Worm (Caenorhabditis elegans) whole organism, early embryonic: ENCODE data around the gene afmd-1.

Source experiments
- B0310.2 ChIP-seq: sonication (generic microtip); optimal IDR thresholded peaks from 2 replicates; lab custom pipeline; 2016; ENCODE audit warnings: mild to moderate bottlenecking, missing genetic modification characterization, missing compliant biosample characterization
- F13C5.2 ChIP-seq: sonication (generic microtip); optimal IDR thresholded peaks from 2 replicates; lab custom pipeline; 2017; ENCODE audit warnings: mild to moderate bottlenecking, missing genetic modification characterization, inconsistent platforms, missing compliant biosample characterization
- aly-1 ChIP-seq: sonication (generic microtip); optimal IDR thresholded peaks from 2 replicates; lab custom pipeline; 2016; ENCODE audit warnings: missing genetic modification characterization, missing compliant biosample characterization
- ama-1 ChIP-seq: fragments of 150-350 bp; optimal IDR thresholded peaks from 2 replicates; lab custom pipeline; 2014
- ceh-13 ChIP-seq: fragments of 200-800 bp; sonication (Bioruptor generic); optimal IDR thresholded peaks from 2 replicates; lab custom pipeline; 2018; ENCODE audit warnings: mild to moderate bottlenecking, missing genetic modification characterization, missing compliant biosample characterization
- ceh-36 ChIP-seq: sonication (generic microtip); optimal IDR thresholded peaks from 2 replicates; lab custom pipeline; 2016; ENCODE audit warnings: missing genetic modification characterization, inconsistent platforms, missing compliant biosample characterization
- ets-7 ChIP-seq: sonication (generic microtip); optimal IDR thresholded peaks from 2 replicates; lab custom pipeline; 2016; ENCODE audit warnings: missing genotype, missing genetic modification characterization, missing compliant biosample characterization
- flt-1 ChIP-seq: fragments of 200-800 bp; sonication (Bioruptor generic); IDR thresholded peaks from 2 replicates; pipeline ENCODE4 v1.3.6; 2022; ENCODE audit warnings: missing genetic modification characterization, missing compliant biosample characterization
- hmbx-1 ChIP-seq: sonication (generic microtip); optimal IDR thresholded peaks from 2 replicates; lab custom pipeline; 2016; ENCODE audit warnings: mild to moderate bottlenecking, missing genetic modification characterization, missing compliant biosample characterization
- hmg-4 ChIP-seq: fragments of 200-800 bp; sonication (Bioruptor generic); optimal IDR thresholded peaks from 2 replicates; lab custom pipeline; 2018; ENCODE audit warnings: mild to moderate bottlenecking, missing genetic modification characterization, missing compliant biosample characterization
- hnd-1 ChIP-seq: sonication (generic microtip); optimal IDR thresholded peaks from 2 replicates; lab custom pipeline; 2016; ENCODE audit warnings: missing genetic modification characterization, missing compliant biosample characterization
- pes-1 ChIP-seq: fragments of 200-800 bp; sonication (Bioruptor generic); IDR thresholded peaks from 2 replicates; pipeline ENCODE4 v1.3.6; 2022; ENCODE audit warnings: missing genetic modification reagents, missing genetic modification characterization, missing compliant biosample characterization
- scrt-1 ChIP-seq: fragments of 200-800 bp; sonication (Bioruptor generic); IDR thresholded peaks from 2 replicates; pipeline ENCODE4 v1.3.6; 2022; ENCODE audit warnings: missing genetic modification characterization, missing compliant biosample characterization
- sea-1 ChIP-seq: fragments of 200-800 bp; sonication (Bioruptor generic); conservative IDR thresholded peaks from 2 replicates; pipeline ENCODE4 v1.3.6; 2022; ENCODE audit warnings: missing genetic modification characterization, missing compliant biosample characterization
- tbx-11 ChIP-seq: fragments of 200-800 bp; sonication (Bioruptor generic); IDR thresholded peaks from 2 replicates; pipeline ENCODE4 v1.3.6; 2022; ENCODE audit warnings: missing genetic modification characterization, missing compliant biosample characterization
- tbx-37 ChIP-seq: fragments of 200-800 bp; sonication (Bioruptor generic); conservative IDR thresholded peaks from 2 replicates; pipeline ENCODE4 v1.3.6; 2022; ENCODE audit warnings: missing genetic modification reagents, missing genetic modification characterization, missing compliant biosample characterization
- tra-4 ChIP-seq: sonication (generic microtip); optimal IDR thresholded peaks from 2 replicates; lab custom pipeline; 2017; ENCODE audit warnings: missing genetic modification characterization, missing compliant biosample characterization

afmd-1 gene

DNA sequence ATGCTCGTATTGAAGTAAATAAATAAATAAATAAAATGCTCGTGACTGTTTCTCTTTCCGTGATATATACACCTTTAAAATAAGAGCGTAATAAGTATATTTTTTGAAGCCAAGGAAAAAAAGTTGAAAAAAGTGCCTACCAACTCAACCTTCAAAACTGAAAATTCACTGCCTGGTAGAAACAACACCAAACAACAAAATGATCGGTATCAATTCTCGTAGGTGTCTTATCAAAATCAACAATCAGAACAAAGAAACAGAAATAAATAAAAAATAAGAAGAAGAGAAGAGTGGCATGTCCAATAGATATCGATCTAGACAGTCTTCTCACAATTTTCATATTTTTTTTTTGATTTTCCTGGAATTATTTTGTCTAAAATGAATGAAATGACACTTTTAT, at the start of gene afmd-1:
TSS of gene afmd-1 (plus strand) at position 316 of the 400 bp plus-strand sequence.
- TF ChIP-seq flt-1 (GFP tag; lab: Robert Waterston, UW) (no peak), tbx-11 (GFP tag; lab: Robert Waterston, UW) (no peak), B0310.2 (tag; lab: Kevin White, UChicago) (no peak), ceh-36 (no peak), pes-1 (GFP tag; lab: Robert Waterston, UW) (no peak), ceh-13 (no peak), hnd-1 (tag; lab: Kevin White, UChicago) (no peak), ama-1 (lab: Kevin White, UChicago) (no peak), aly-1 (no peak), scrt-1 (no peak), ets-7 (tag; lab: Kevin White, UChicago) (no peak), hmbx-1 (no peak), F13C5.2 (tag; lab: Kevin White, UChicago) (no peak), sea-1 (GFP tag; lab: Robert Waterston, UW) (no peak), tra-4 (no peak), hmg-4 (GFP tag; lab: Kevin White, UChicago) (no peak), tbx-37 (GFP tag; lab: Robert Waterston, UW) (no peak)

DNA sequence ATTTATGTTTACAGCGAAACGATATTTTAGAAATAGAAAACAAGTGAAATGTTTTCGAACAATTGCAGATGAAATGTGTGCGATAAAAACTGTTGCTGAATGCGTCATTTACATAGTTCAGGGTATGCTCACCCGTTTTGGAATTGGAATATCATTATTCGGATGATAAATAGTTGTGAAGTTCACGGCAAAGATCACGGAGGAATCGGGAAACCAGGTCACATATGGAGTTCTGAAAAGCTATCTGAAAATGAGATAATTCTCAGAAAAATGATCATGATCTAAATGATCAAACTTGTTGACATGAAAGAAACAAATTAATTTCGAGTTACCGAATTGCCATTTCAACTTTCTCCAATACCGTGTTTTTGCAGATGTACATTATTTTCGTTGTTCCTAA, 48.3 kb upstream of the afmd-1 start, which contains the start of gene best-16:
TSS of gene best-16 (minus strand) at position 101 of the 400 bp plus-strand sequence.
- TF ChIP-seq sea-1 (GFP tag; lab: Robert Waterston, UW) (no peak), pes-1 (GFP tag; lab: Robert Waterston, UW) (no peak), ceh-13 (no peak), flt-1 (GFP tag; lab: Robert Waterston, UW) (no peak), tra-4 (no peak), F13C5.2 (tag; lab: Kevin White, UChicago) (no peak), hmg-4 (GFP tag; lab: Kevin White, UChicago) (no peak), ceh-36 (no peak), tbx-37 (GFP tag; lab: Robert Waterston, UW) (no peak), hnd-1 (tag; lab: Kevin White, UChicago) (no peak), ama-1 (lab: Kevin White, UChicago) (no peak), tbx-11 (GFP tag; lab: Robert Waterston, UW) (no peak), ets-7 (tag; lab: Kevin White, UChicago) (no peak), scrt-1 (no peak), B0310.2 (tag; lab: Kevin White, UChicago) (no peak), hmbx-1 (no peak), aly-1 (no peak)

DNA sequence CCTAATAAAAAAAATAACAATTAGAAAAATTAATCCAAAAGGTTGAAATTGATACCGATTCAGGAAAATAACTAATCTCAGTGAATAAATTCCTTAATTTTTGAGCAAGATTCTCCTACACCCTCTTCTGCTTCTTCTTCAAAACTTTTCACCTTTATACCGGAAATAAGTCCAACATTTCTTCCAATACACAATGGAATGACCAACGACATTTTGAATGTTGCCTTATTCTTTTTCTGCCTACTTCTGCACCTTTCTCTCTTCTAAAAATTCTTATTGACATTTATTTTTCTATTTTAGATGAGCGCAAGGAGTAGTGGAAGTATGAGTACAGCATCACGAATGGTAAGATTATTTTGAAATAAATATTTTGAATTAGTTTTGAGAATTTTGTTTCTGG, 47.2 kb upstream of the afmd-1 start, which contains the start of gene unc-8:
TSS of gene unc-8 (plus strand) at position 301 of the 400 bp plus-strand sequence.
- TF ChIP-seq hmbx-1 (no peak), ceh-36 (no peak), ets-7 (tag; lab: Kevin White, UChicago) (no peak), scrt-1 (no peak), hmg-4 (GFP tag; lab: Kevin White, UChicago) (no peak), ceh-13 (no peak), tra-4 (no peak), B0310.2 (tag; lab: Kevin White, UChicago) (no peak), aly-1 (no peak), F13C5.2 (tag; lab: Kevin White, UChicago) (no peak), sea-1 (GFP tag; lab: Robert Waterston, UW) (no peak), ama-1 (lab: Kevin White, UChicago) (no peak), pes-1 (GFP tag; lab: Robert Waterston, UW) (no peak), hnd-1 (tag; lab: Kevin White, UChicago) (no peak), flt-1 (GFP tag; lab: Robert Waterston, UW) (no peak), tbx-11 (GFP tag; lab: Robert Waterston, UW) (no peak), tbx-37 (GFP tag; lab: Robert Waterston, UW) (no peak)

DNA sequence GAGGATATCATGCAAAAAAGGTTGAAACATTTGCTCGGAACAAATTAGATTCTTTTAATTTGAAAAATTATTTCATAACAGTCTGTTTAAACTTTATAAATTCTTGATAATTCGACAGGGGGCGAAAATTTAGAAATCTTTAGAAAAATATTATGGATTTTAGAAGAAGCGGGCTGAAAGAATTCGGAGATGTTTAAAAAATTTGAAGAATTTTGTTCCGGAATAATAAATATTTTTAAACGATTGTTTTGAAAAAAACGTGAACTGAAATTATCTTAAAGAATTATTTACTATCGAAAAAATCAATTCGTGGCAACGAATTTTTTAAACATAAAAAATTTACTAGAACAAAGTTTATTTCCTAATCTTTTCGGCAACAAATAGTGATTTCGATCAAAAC, 40.3 kb upstream of the afmd-1 start, which contains the start of gene R13A1.3:
TSS of gene R13A1.3 (plus strand) at position 301 of the 400 bp plus-strand sequence.
- TF ChIP-seq ama-1 (lab: Kevin White, UChicago): no peak
- no peak for TF ChIP-seq F13C5.2 (tag; lab: Kevin White, UChicago)
- TF ChIP-seq hmg-4 (GFP tag; lab: Kevin White, UChicago): no peak
- no peak for TF ChIP-seq ceh-36
- no peak for TF ChIP-seq pes-1 (GFP tag; lab: Robert Waterston, UW)
- no peak for TF ChIP-seq sea-1 (GFP tag; lab: Robert Waterston, UW)
- no peak for TF ChIP-seq aly-1
- TF ChIP-seq tbx-11 (GFP tag; lab: Robert Waterston, UW): no peak

DNA sequence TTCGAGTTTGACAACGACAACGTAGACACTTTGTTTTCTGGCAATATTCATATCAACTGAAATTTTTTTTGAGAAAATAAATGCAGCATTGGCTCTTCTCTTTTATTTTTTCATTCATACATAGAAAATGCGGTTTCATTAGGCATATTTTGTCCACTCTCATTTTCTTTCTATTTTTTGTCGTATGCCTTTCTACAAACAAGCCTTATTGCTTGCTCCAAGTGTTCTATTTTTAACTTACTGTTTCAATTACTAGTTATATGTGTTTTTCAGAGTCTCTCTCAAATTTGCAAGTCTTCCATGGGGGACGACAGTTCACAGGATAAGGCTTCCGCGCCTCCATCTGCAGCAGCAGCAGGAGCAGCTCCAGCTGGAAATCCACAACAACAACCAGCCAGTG, 38.1 kb upstream of the afmd-1 start, which contains the start of gene kcc-1:
TSS of gene kcc-1 (plus strand) at position 301 of the 400 bp plus-strand sequence.
- TF ChIP-seq ets-7 (tag; lab: Kevin White, UChicago) (no peak), tbx-11 (GFP tag; lab: Robert Waterston, UW) (no peak), flt-1 (GFP tag; lab: Robert Waterston, UW) (no peak), tra-4 (no peak), ceh-36 (no peak), pes-1 (GFP tag; lab: Robert Waterston, UW) (no peak), ama-1 (lab: Kevin White, UChicago) (no peak), scrt-1 (no peak), F13C5.2 (tag; lab: Kevin White, UChicago) (no peak), tbx-37 (GFP tag; lab: Robert Waterston, UW) (no peak), hmbx-1 (no peak), B0310.2 (tag; lab: Kevin White, UChicago) (no peak), hmg-4 (GFP tag; lab: Kevin White, UChicago) (no peak)

DNA sequence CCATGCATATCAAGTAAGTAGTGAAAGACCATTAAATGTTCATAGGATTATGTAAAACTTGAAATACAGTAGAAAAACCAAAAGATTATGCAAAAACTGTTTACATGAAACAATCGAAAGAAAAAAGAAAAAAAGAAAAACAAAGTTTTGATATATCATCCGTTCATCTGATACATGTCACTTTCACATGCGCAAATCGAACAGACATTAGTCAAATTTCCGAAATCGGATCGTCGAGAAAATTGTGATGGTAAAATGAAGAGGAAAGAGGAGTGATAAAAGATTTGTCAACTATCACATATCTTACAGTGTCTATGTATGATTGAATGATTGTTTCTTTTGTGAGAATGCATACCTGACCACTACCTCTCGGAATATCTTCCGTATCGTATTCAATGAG, 35.1 kb upstream of the afmd-1 start:
- no peak for TF ChIP-seq hmbx-1
- TF ChIP-seq scrt-1: no peak
- no peak for TF ChIP-seq ceh-36
- TF ChIP-seq B0310.2 (tag; lab: Kevin White, UChicago): no peak
- TF ChIP-seq hnd-1 (tag; lab: Kevin White, UChicago): no peak
- TF ChIP-seq ets-7 (tag; lab: Kevin White, UChicago): no peak
- no peak for TF ChIP-seq pes-1 (GFP tag; lab: Robert Waterston, UW)
- no peak for TF ChIP-seq ceh-13
- TF ChIP-seq flt-1 (GFP tag; lab: Robert Waterston, UW): no peak

DNA sequence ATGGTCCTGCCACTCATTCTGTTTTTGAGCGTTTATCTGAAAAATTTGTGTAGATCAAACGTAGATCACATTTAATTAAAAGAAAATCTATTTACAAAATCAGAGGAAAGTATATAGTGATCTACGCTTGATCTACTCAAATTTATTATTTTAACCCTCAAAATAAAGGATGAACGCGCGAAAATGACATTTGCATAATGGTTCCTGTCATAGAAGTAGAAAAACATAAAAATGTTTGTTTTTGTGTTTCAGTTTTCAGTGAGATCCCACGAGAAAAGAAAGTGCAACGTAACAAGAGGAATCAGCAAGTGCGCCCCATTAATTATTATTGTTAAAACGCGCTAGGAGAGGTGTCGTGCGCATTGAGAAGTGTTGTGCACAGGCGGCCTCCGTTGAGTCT, 32.7 kb upstream of the afmd-1 start:
- TF ChIP-seq flt-1 (GFP tag; lab: Robert Waterston, UW) (no peak), tbx-37 (GFP tag; lab: Robert Waterston, UW) (no peak), sea-1 (GFP tag; lab: Robert Waterston, UW) (no peak)
